Worm (Caenorhabditis elegans) whole organism, L1 larva: ENCODE measurements around the gene R08D7.4.

Experiments
- C34B4.2 ChIP-seq: sonication (generic microtip); optimal IDR thresholded peaks from 2 replicates; lab custom pipeline; 2017; ENCODE audit warnings: mild to moderate bottlenecking, missing genetic modification characterization, missing compliant biosample characterization
- Y116A8C.19 ChIP-seq: sonication (generic microtip); optimal IDR thresholded peaks from 2 replicates; lab custom pipeline; 2016; ENCODE audit warnings: missing compliant biosample characterization, missing genetic modification characterization, borderline replicate concordance
- aha-1 ChIP-seq: fragments of 150-350 bp; optimal IDR thresholded peaks from 2 replicates; lab custom pipeline; 2014; ENCODE audit warnings: missing biosample characterization, missing genetic modification characterization
- blmp-1 ChIP-seq: fragments of 150-350 bp; optimal IDR thresholded peaks from 2 replicates; lab custom pipeline; 2014; ENCODE audit warnings: missing biosample characterization, missing genetic modification characterization
- ceh-8 ChIP-seq: fragments of 200-800 bp; sonication (Bioruptor generic); optimal IDR thresholded peaks from 2 replicates; lab custom pipeline; 2018; ENCODE audit warnings: mild to moderate bottlenecking, missing genetic modification characterization, moderate library complexity, missing compliant biosample characterization
- ceh-90 ChIP-seq: sonication (generic microtip); optimal IDR thresholded peaks from 2 replicates; lab custom pipeline; 2016; ENCODE audit warnings: missing genetic modification characterization, missing compliant biosample characterization
- dpl-1 ChIP-seq, 3 experiments: fragments of 150-350 bp in 2 of 3; sonication (generic microtip) in 1 of 3; optimal IDR thresholded peaks; 2 replicates each; lab custom pipeline; 2014 to 2017; ENCODE audit warnings: missing biosample characterization in 3 of 3, missing genetic modification characterization in 3 of 3, missing genetic modification reagents in 3 of 3
- efl-1 ChIP-seq, 4 experiments: fragments of 150-350 bp; optimal IDR thresholded peaks in 3 of 4; peaks in 1 of 4; 1 replicate in 1 of 4; 2 replicates in 3 of 4; lab custom pipeline; 2014; ENCODE audit warnings: missing biosample characterization in 2 of 4, missing genetic modification characterization in 2 of 4, missing genetic modification reagents in 2 of 4
- egl-13 ChIP-seq: sonication (generic microtip); optimal IDR thresholded peaks from 2 replicates; lab custom pipeline; 2016; ENCODE audit warnings: missing genotype, missing genetic modification reagents, missing genetic modification characterization, missing compliant biosample characterization
- egl-27 ChIP-seq, 2 experiments: fragments of 150-350 bp in 1 of 2; sonication (generic microtip); optimal IDR thresholded peaks; 3 replicates each; lab custom pipeline; 2017 to 2018; ENCODE audit warnings: missing biosample characterization in 2 of 2, missing genetic modification characterization in 2 of 2, missing genetic modification reagents in 2 of 2
- elt-2 ChIP-seq: sonication (generic microtip); optimal IDR thresholded peaks from 2 replicates; lab custom pipeline; 2016; ENCODE audit warnings: missing genetic modification characterization, mild to moderate bottlenecking, inconsistent platforms, missing compliant biosample characterization, missing genetic modification reagents
- fkh-10 ChIP-seq: sonication (generic microtip); optimal IDR thresholded peaks from 2 replicates; lab custom pipeline; 2017; ENCODE audit warnings: missing biosample characterization, missing genetic modification reagents, missing genetic modification characterization
- fkh-4 ChIP-seq: sonication (generic microtip); optimal IDR thresholded peaks from 2 replicates; lab custom pipeline; 2016; ENCODE audit warnings: missing compliant biosample characterization, missing genetic modification characterization, borderline replicate concordance
- fkh-8 ChIP-seq: sonication (generic microtip); optimal IDR thresholded peaks from 2 replicates; lab custom pipeline; 2016; ENCODE audit warnings: mild to moderate bottlenecking, missing genetic modification characterization, missing compliant biosample characterization
- fos-1 ChIP-seq: fragments of 150-350 bp; optimal IDR thresholded peaks from 2 replicates; lab custom pipeline; 2014; ENCODE audit warnings: missing biosample characterization, missing genetic modification characterization
- grh-1 ChIP-seq: fragments of 200-800 bp; sonication (Bioruptor generic); IDR thresholded peaks from 2 replicates; pipeline ENCODE4 v1.3.6; 2022; ENCODE audit warnings: missing genetic modification reagents, missing genetic modification characterization, missing compliant biosample characterization
- hlh-17 ChIP-seq: fragments of 200-800 bp; sonication (Bioruptor generic); optimal IDR thresholded peaks from 2 replicates; lab custom pipeline; 2018; ENCODE audit warnings: missing genetic modification characterization, mild to moderate bottlenecking, missing compliant biosample characterization, moderate library complexity, borderline replicate concordance
- lin-14 ChIP-seq: fragments of 200-800 bp; sonication (Bioruptor generic); optimal IDR thresholded peaks from 2 replicates; lab custom pipeline; 2018; ENCODE audit warnings: mild to moderate bottlenecking, missing genetic modification characterization, moderate library complexity, missing compliant biosample characterization
- lin-15B ChIP-seq: fragments of 150-350 bp; sonication (generic microtip); optimal IDR thresholded peaks from 3 replicates; lab custom pipeline; 2014; ENCODE audit warnings: missing biosample characterization, missing genetic modification characterization
- lin-35 ChIP-seq, 2 experiments: fragments of 150-350 bp; optimal IDR thresholded peaks; 2 replicates each; lab custom pipeline; 2014; ENCODE audit warnings: missing biosample characterization in 2 of 2, missing genetic modification characterization in 2 of 2, missing genetic modification reagents in 2 of 2
- lir-3 ChIP-seq: sonication (generic microtip); optimal IDR thresholded peaks from 2 replicates; lab custom pipeline; 2016; ENCODE audit warnings: mild to moderate bottlenecking, missing genetic modification characterization, moderate library complexity, missing compliant biosample characterization; ENCODE audit not compliant: poor library complexity
- lsy-2 ChIP-seq, 2 experiments: fragments of 150-350 bp; optimal IDR thresholded peaks; 2 replicates each; lab custom pipeline; 2014; ENCODE audit warnings: missing biosample characterization in 2 of 2, missing genetic modification characterization in 2 of 2
- mep-1 ChIP-seq: fragments of 150-350 bp; optimal IDR thresholded peaks from 2 replicates; lab custom pipeline; 2014; ENCODE audit warnings: missing biosample characterization, missing genetic modification characterization
- nhr-47 ChIP-seq: sonication (generic microtip); optimal IDR thresholded peaks from 2 replicates; lab custom pipeline; 2016; ENCODE audit warnings: mild to moderate bottlenecking, missing genetic modification characterization, moderate library complexity, missing compliant biosample characterization
- nhr-71 ChIP-seq: sonication (generic microtip); optimal IDR thresholded peaks from 2 replicates; lab custom pipeline; 2016; ENCODE audit warnings: mild to moderate bottlenecking, missing genetic modification characterization, moderate library complexity, missing compliant biosample characterization
- nhr-90 ChIP-seq: sonication (generic microtip); optimal IDR thresholded peaks from 2 replicates; lab custom pipeline; 2016; ENCODE audit warnings: mild to moderate bottlenecking, missing genetic modification characterization, missing compliant biosample characterization; ENCODE audit not compliant: poor library complexity
- pax-3 ChIP-seq: fragments of 200-800 bp; sonication (Bioruptor generic); optimal IDR thresholded peaks from 2 replicates; lab custom pipeline; 2018; ENCODE audit warnings: mild to moderate bottlenecking, missing genetic modification characterization, moderate library complexity, missing compliant biosample characterization
- rnt-1 ChIP-seq: sonication (generic microtip); optimal IDR thresholded peaks from 2 replicates; lab custom pipeline; 2016; ENCODE audit warnings: mild to moderate bottlenecking, missing genetic modification characterization, moderate library complexity, missing compliant biosample characterization
- skn-1 ChIP-seq: fragments of 150-350 bp; optimal IDR thresholded peaks from 2 replicates; lab custom pipeline; 2014; ENCODE audit warnings: missing biosample characterization, missing genetic modification characterization
- sup-37 ChIP-seq: fragments of 200-800 bp; sonication (Bioruptor generic); optimal IDR thresholded peaks from 2 replicates; lab custom pipeline; 2018; ENCODE audit warnings: mild to moderate bottlenecking, missing genetic modification characterization, missing compliant biosample characterization
- swsn-7 ChIP-seq: sonication (generic microtip); optimal IDR thresholded peaks from 2 replicates; lab custom pipeline; 2016; ENCODE audit warnings: missing genetic modification characterization, missing compliant biosample characterization
- unc-30 ChIP-seq: sonication (generic microtip); optimal IDR thresholded peaks from 2 replicates; lab custom pipeline; 2017; ENCODE audit warnings: missing biosample characterization, missing genetic modification characterization
- unc-86 ChIP-seq: sonication (generic microtip); optimal IDR thresholded peaks from 2 replicates; lab custom pipeline; 2016; ENCODE audit warnings: missing genetic modification characterization, missing compliant biosample characterization
- unc-98 ChIP-seq: fragments of 200-800 bp; sonication (Bioruptor generic); IDR thresholded peaks from 2 replicates; pipeline ENCODE4 v1.3.6; 2022; ENCODE audit warnings: missing genetic modification characterization, missing compliant biosample characterization
- ztf-11 ChIP-seq, 2 experiments: sonication (generic microtip); optimal IDR thresholded peaks; 2 replicates each; lab custom pipeline; 2016 to 2017; ENCODE audit warnings: missing genetic modification characterization in 2 of 2, missing biosample characterization in 1 of 2, missing compliant biosample characterization in 1 of 2
- ztf-4 ChIP-seq: fragments of 150-350 bp; optimal IDR thresholded peaks from 2 replicates; lab custom pipeline; 2014; ENCODE audit warnings: missing biosample characterization, missing genetic modification characterization

Gene R08D7.4

ce11 chrIII:8964684-8965283, 6.9 kb upstream of the R08D7.4 start:
- TF ChIP-seq Y116A8C.19, result no peak
- TF ChIP-seq ceh-8 (GFP tag; lab: Kevin White, UChicago), result peak; percentile 45
- no peak for TF ChIP-seq hlh-17
- no peak for TF ChIP-seq fkh-8
- TF ChIP-seq efl-1 (optimal IDR thresholded peaks at IDR 0.05; lab: Kevin White, UChicago), result no peak
- peak in 1 of 2 experiments; percentile 38 for TF ChIP-seq efl-1 (GFP tag; optimal IDR thresholded peaks at IDR 0.05 in 1 of 2; lab: Kevin White, UChicago)
- TF ChIP-seq, all 84 proteins: peak for 2

- TF ChIP-seq aha-1 (no peak), lir-3 (tag; lab: Kevin White, UChicago) (peak; percentile 27), fkh-4 (tag; lab: Kevin White, UChicago) (peak; percentile 32), nhr-47 (peak; percentile 27), ceh-90 (tag; lab: Kevin White, UChicago) (peak; percentile 65), lin-35 (GFP tag; optimal IDR thresholded peaks at IDR 0.05; lab: Kevin White, UChicago) (no peak), dpl-1 (GFP tag; optimal IDR thresholded peaks at IDR 0.05; lab: Kevin White, UChicago) (peak in 1 of 3 experiments; percentile 12), pax-3 (tag; lab: Kevin White, UChicago) (no peak), elt-2 (tag; lab: Kevin White, UChicago) (no peak), mep-1 (tag; lab: Kevin White, UChicago) (peak; percentile 15), rnt-1 (peak; percentile 63), swsn-7 (tag; lab: Kevin White, UChicago) (no peak), efl-1 (optimal IDR thresholded peaks at IDR 0.05; lab: Kevin White, UChicago) (no peak), efl-1 (GFP tag; optimal IDR thresholded peaks at IDR 0.05 in 1 of 2; lab: Kevin White, UChicago) (peak in 1 of 2 experiments; percentile 11), unc-86 (tag; lab: Kevin White, UChicago) (no peak)
Observed at ce11 chrIII:8967639-8968038, 4.1 kb upstream of the R08D7.4 start, which contains the start of the genes bud-13 and rpap-2. Gene bud-13, minus strand, starts transcription at chrIII:8967727. Gene rpap-2, plus strand, starts transcription at chrIII:8967967.

ce11 chrIII:8973163-8973562, 1.5 kb downstream of the R08D7.4 start:
- TF ChIP-seq nhr-47, result no peak
- no peak for TF ChIP-seq C34B4.2 (tag; lab: Kevin White, UChicago)
- no peak for TF ChIP-seq efl-1 (optimal IDR thresholded peaks at IDR 0.05; lab: Kevin White, UChicago)
- TF ChIP-seq efl-1 (GFP tag; optimal IDR thresholded peaks at IDR 0.05 in 1 of 2; lab: Kevin White, UChicago), result peak in 1 of 2 experiments; percentile 55
- TF ChIP-seq fkh-10 (GFP tag; lab: Kevin White, UChicago), result peak; percentile 24
- peak; percentile 56 for TF ChIP-seq lin-14 (GFP tag; lab: Kevin White, UChicago)
- TF ChIP-seq ztf-11 (tag; optimal IDR thresholded peaks at IDR 0.05; lab: Kevin White, UChicago), result no peak

- no peak for TF ChIP-seq grh-1 (GFP tag; lab: Robert Waterston, UW)
Observed at ce11 chrIII:8973826-8974225, 2.1 kb downstream of the R08D7.4 start, which contains the start of gene R08D7.5. Gene R08D7.5, plus strand, starts transcription at chrIII:8974126.

ce11 chrIII:8974835-8975234, 3.1 kb downstream of the R08D7.4 start:
- TF ChIP-seq skn-1 (tag; lab: Kevin White, UChicago) (no peak), egl-13 (tag; lab: Kevin White, UChicago) (no peak), blmp-1 (tag; lab: Kevin White, UChicago) (peak; percentile 28), unc-86 (tag; lab: Kevin White, UChicago) (no peak), ztf-4 (tag; lab: Kevin White, UChicago) (no peak), nhr-90 (tag; lab: Kevin White, UChicago) (no peak), egl-27 (tag; optimal IDR thresholded peaks at IDR 0.05; lab: Kevin White, UChicago) (no peak), unc-30 (tag; lab: Kevin White, UChicago) (no peak), fos-1 (tag; lab: Kevin White, UChicago) (no peak), lin-15B (tag; lab: Kevin White, UChicago) (no peak), sup-37 (GFP tag; lab: Kevin White, UChicago) (no peak), unc-98 (GFP tag; lab: Robert Waterston, UW) (no peak), grh-1 (GFP tag; lab: Robert Waterston, UW) (no peak), lsy-2 (tag; optimal IDR thresholded peaks at IDR 0.05; lab: Kevin White, UChicago) (no peak), nhr-71 (tag; lab: Kevin White, UChicago) (peak; percentile 19), ceh-8 (GFP tag; lab: Kevin White, UChicago) (no peak), ceh-90 (tag; lab: Kevin White, UChicago) (no peak)
